Fruit fly (Drosophila melanogaster): ENCODE data around the gene msi.
A peak's percentile ranks its signal among the peaks of the same experiment; 100 is the strongest.

Gene msi

DNA sequence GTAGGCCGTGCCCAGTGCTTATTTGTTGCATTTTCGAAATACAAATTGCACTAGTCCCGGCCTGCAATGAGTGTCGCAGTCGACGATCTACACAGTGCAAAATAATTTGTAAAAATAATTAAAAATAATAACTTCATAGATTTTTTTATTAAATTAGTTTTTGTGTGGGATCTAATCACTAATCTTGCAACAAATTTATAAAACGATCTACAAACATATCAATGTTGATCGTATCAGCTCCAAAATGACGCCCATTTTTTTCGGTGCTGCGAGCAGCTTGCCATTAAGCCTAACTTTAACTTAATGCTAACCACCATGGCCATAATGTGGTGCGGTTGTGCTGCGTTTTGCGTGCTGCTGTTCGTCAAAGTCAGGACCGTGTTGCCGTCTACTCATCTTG lies 135.5 kb downstream of the msi start (continued):
- no peak for TF ChIP-seq luna (GFP tag; optimal IDR thresholded peaks at IDR 0.05)
- TF ChIP-seq CG12391 (tag; optimal IDR thresholded peaks at IDR 0.05): peak; percentile 32
- TF ChIP-seq Hmx (GFP tag; optimal IDR thresholded peaks at IDR 0.05): no peak
- no peak for TF ChIP-seq CoRest (tag; optimal IDR thresholded peaks at IDR 0.05)
- no peak for TF ChIP-seq h (optimal IDR thresholded peaks at IDR 0.05)
- no peak for TF ChIP-seq dimm (GFP tag; IDR thresholded peaks at IDR 0.05)
- 0 out of 2 replicates have a peak, but pooled peaks have one; percentile 5 for TF ChIP-seq stc (GFP tag; IDR thresholded peaks at IDR 0.05)
- no peak for TF ChIP-seq pb (GFP tag; optimal IDR thresholded peaks at IDR 0.05)
- TF ChIP-seq Lhr (GFP tag; optimal IDR thresholded peaks at IDR 0.05): no peak
- TF ChIP-seq Lpt (GFP tag; optimal IDR thresholded peaks at IDR 0.05): no peak
- TF ChIP-seq CG1233 (GFP tag; optimal IDR thresholded peaks at IDR 0.05): no peak
- no peak for TF ChIP-seq Fer1 (GFP tag; optimal IDR thresholded peaks at IDR 0.05)
- TF ChIP-seq Spps (tag; optimal IDR thresholded peaks at IDR 0.05): no peak
- TF ChIP-seq CG31365 (tag; optimal IDR thresholded peaks at IDR 0.05): no peak
- no peak for TF ChIP-seq CG10147 (GFP tag; optimal IDR thresholded peaks at IDR 0.05)
- TF ChIP-seq Mad (GFP tag; optimal IDR thresholded peaks at IDR 0.05): no peak
- TF ChIP-seq Dek (tag; optimal IDR thresholded peaks at IDR 0.05): no peak
- no peak for TF ChIP-seq CG9437 (GFP tag; optimal IDR thresholded peaks at IDR 0.05)
- TF ChIP-seq CG6813 (GFP tag; optimal IDR thresholded peaks at IDR 0.05): no peak
- TF ChIP-seq wdn (GFP tag; IDR thresholded peaks at IDR 0.05): 0 out of 2 replicates have a peak, but pooled peaks have one; percentile 12
- no peak for TF ChIP-seq CG8765 (GFP tag; IDR thresholded peaks at IDR 0.05)
- TF ChIP-seq grn (GFP tag; optimal IDR thresholded peaks at IDR 0.05): no peak
- TF ChIP-seq CrebB (tag; optimal IDR thresholded peaks at IDR 0.05): no peak
- no peak for TF ChIP-seq CG12942 (GFP tag; optimal IDR thresholded peaks at IDR 0.05)
- TF ChIP-seq Lim3 (GFP tag; IDR thresholded peaks at IDR 0.05): no peak
- TF ChIP-seq Fer3 (tag; optimal IDR thresholded peaks at IDR 0.05): peak; percentile 7
- TF ChIP-seq Gug (GFP tag; IDR thresholded peaks at IDR 0.05): no peak
- no peak for TF ChIP-seq danr (GFP tag; IDR thresholded peaks at IDR 0.05)
- TF ChIP-seq ci (GFP tag; IDR thresholded peaks at IDR 0.05): 0 out of 3 replicates have a peak, but pooled peaks have one; percentile 45
- TF ChIP-seq Ada2b (GFP tag; IDR thresholded peaks at IDR 0.05): peak; percentile 41; the same call in 1 of the 2 replicates
- TF ChIP-seq CG1792 (GFP tag; optimal IDR thresholded peaks at IDR 0.05): no peak
- TF ChIP-seq CG16863 (GFP tag; optimal IDR thresholded peaks at IDR 0.05): no peak
- no peak for TF ChIP-seq lmd (GFP tag; IDR thresholded peaks at IDR 0.05)
- peak; percentile 9 for TF ChIP-seq CG2678 (tag; optimal IDR thresholded peaks at IDR 0.05)
- no peak for TF ChIP-seq CG4854 (GFP tag; optimal IDR thresholded peaks at IDR 0.05)
- TF ChIP-seq ken (GFP tag; IDR thresholded peaks at IDR 0.05): no peak
- TF ChIP-seq tgo (GFP tag; IDR thresholded peaks at IDR 0.05): no peak
- TF ChIP-seq yki (optimal IDR thresholded peaks at IDR 0.05): no peak
- TF ChIP-seq dysf (GFP tag; IDR thresholded peaks at IDR 0.05): peak; percentile 41; the same call in 2 of the 3 replicates
- TF ChIP-seq CG12769 (tag; optimal IDR thresholded peaks at IDR 0.05): no peak
- TF ChIP-seq gfzf (GFP tag; optimal IDR thresholded peaks at IDR 0.05): no peak
- no peak for TF ChIP-seq aop (GFP tag; IDR thresholded peaks at IDR 0.05)
- no peak for TF ChIP-seq Oli (tag; optimal IDR thresholded peaks at IDR 0.05)
- no peak for TF ChIP-seq Sry-δ (GFP tag; optimal IDR thresholded peaks at IDR 0.05)
- TF ChIP-seq CG1529 (GFP tag; optimal IDR thresholded peaks at IDR 0.05): no peak
- TF ChIP-seq cato (GFP tag; optimal IDR thresholded peaks at IDR 0.05; ENCODE audit: borderline replicate concordance): no peak
- TF ChIP-seq grau (tag; optimal IDR thresholded peaks at IDR 0.05): peak; percentile 16
- no peak for TF ChIP-seq ash1 (GFP tag; optimal IDR thresholded peaks at IDR 0.05)
- TF ChIP-seq Sry-β (GFP tag; optimal IDR thresholded peaks at IDR 0.05): no peak
- peak; percentile 22 for TF ChIP-seq corto (GFP tag; optimal IDR thresholded peaks at IDR 0.05)
- no peak for TF ChIP-seq ATbp (GFP tag; optimal IDR thresholded peaks at IDR 0.05)
- no peak for TF ChIP-seq Nf-YC (tag; optimal IDR thresholded peaks at IDR 0.05)
- TF ChIP-seq twi (tag; optimal IDR thresholded peaks at IDR 0.05): no peak
